Fruit fly (Drosophila melanogaster): ENCODE results near the gene Ugt305A1.

dm6 chr3L:4088694-4089190 is 29.2 kb downstream of the Ugt305A1 start, which contains the start of gene Gad1:
- no peak for TF ChIP-seq Snoo (tag; optimal IDR thresholded peaks at IDR 0.05)
- TF ChIP-seq fd96Ca (GFP tag; IDR thresholded peaks at IDR 0.05): no peak
- TF ChIP-seq CG13204 (GFP tag; optimal IDR thresholded peaks at IDR 0.05): no peak
- TF ChIP-seq Pif1B (GFP tag; optimal IDR thresholded peaks at IDR 0.05): no peak
- no peak for TF ChIP-seq EcR (GFP tag; optimal IDR thresholded peaks at IDR 0.05)
- no peak for TF ChIP-seq CG34367 (tag; optimal IDR thresholded peaks at IDR 0.05)
- TF ChIP-seq rn (GFP tag; IDR thresholded peaks at IDR 0.05): no peak
- no peak for TF ChIP-seq D1 (tag; optimal IDR thresholded peaks at IDR 0.05)
- no peak for TF ChIP-seq CG12605 (GFP tag; IDR thresholded peaks at IDR 0.05)
- no peak for TF ChIP-seq Pif1A (GFP tag; optimal IDR thresholded peaks at IDR 0.05)

Measured in whole organism, pupa.